Fruit fly (Drosophila melanogaster): ENCODE measurements around the gene Gyc89Db.

The Gyc89Db gene

DNA sequence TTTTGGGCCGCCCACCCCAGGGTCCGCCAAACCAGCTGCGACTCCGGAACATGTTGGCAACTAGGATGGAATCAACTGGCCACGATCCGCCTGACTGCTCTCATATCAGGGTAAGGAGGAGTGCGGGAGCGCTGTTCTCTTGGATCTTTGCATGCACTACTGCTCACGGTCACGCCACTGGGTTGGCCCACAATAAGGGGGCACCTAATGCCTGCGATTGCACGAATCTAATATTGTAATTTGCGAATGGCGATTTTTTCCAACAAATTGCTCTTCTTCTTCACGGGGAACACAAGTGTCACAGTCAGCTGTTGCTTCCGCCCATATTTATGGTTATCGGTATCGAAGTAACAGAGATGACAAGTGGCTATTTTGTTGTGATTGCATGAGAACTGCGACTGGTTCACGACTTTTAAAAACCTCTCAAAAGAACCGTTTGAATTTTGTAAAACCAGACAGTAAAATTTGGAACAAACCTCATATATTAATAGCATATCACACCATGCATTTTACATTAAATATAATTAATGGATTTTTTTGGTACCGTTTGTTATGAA, 35.5 kb upstream of the Gyc89Db start, which contains the start of gene ema (continued):
- TF ChIP-seq crc (GFP tag; optimal IDR thresholded peaks at IDR 0.05) (no peak), CG9609 (GFP tag; optimal IDR thresholded peaks at IDR 0.05) (no peak), CG2129 (GFP tag; IDR thresholded peaks at IDR 0.05; ENCODE audit: partially characterized antibody) (0 out of 2 replicates have a peak, but pooled peaks have one; percentile 10), CG7786 (GFP tag; optimal IDR thresholded peaks at IDR 0.05) (peak; percentile 6), grn (GFP tag; optimal IDR thresholded peaks at IDR 0.05) (no peak), lbe (GFP tag; optimal IDR thresholded peaks at IDR 0.05) (peak; percentile 0), CG4360 (GFP tag; IDR thresholded peaks at IDR 0.05) (0 out of 2 replicates have a peak, but pooled peaks have one; percentile 30), trem (tag; optimal IDR thresholded peaks at IDR 0.05) (peak; percentile 54), CG15514 (GFP tag; optimal IDR thresholded peaks at IDR 0.05) (peak; percentile 98), CG17385 (GFP tag; optimal IDR thresholded peaks at IDR 0.05) (peak; percentile 97), BtbVII (GFP tag; optimal IDR thresholded peaks at IDR 0.05) (no peak), Fer1 (GFP tag; optimal IDR thresholded peaks at IDR 0.05) (peak; percentile 47), CG6791 (GFP tag; IDR thresholded peaks at IDR 0.05; ENCODE audit: partially characterized antibody) (0 out of 3 replicates have a peak, but pooled peaks have one; percentile 7), CG1603 (tag; optimal IDR thresholded peaks at IDR 0.05) (peak; percentile 63), CG13424 (tag; optimal IDR thresholded peaks at IDR 0.05) (peak; percentile 34), CG13624 (GFP tag; optimal IDR thresholded peaks at IDR 0.05) (peak; percentile 17), slbo (GFP tag; IDR thresholded peaks at IDR 0.05) (peak; percentile 56), dm (GFP tag; optimal IDR thresholded peaks at IDR 0.05) (peak; percentile 13), Med (GFP tag) (peak; percentile 91), nerfin-1 (tag; optimal IDR thresholded peaks at IDR 0.05) (peak; percentile 4), CG31441 (GFP tag; IDR thresholded peaks at IDR 0.05) (peak; percentile 85), Nf-YC (tag; optimal IDR thresholded peaks at IDR 0.05) (peak; percentile 39), Xbp1 (GFP tag; optimal IDR thresholded peaks at IDR 0.05) (peak; percentile 36), Mes4 (GFP tag; optimal IDR thresholded peaks at IDR 0.05) (peak; percentile 33), Dp (GFP tag; optimal IDR thresholded peaks at IDR 0.05) (peak; percentile 36), CG34224 (GFP tag; IDR thresholded peaks at IDR 0.05; ENCODE audit: partially characterized antibody) (peak; percentile 53; the same call in 1 of the 3 replicates), stc (GFP tag; IDR thresholded peaks at IDR 0.05) (no peak), phol (tag; optimal IDR thresholded peaks at IDR 0.05) (peak; percentile 46), CG32532 (GFP tag; IDR thresholded peaks at IDR 0.05) (peak; percentile 54; the same call in 1 of the 2 replicates), prd (optimal IDR thresholded peaks at IDR 0.05) (no peak), prd (GFP tag; IDR thresholded peaks at IDR 0.05) (peak; percentile 18; the same call in 1 of the 3 replicates), MESR4 (GFP tag; optimal IDR thresholded peaks at IDR 0.05) (peak; percentile 90), CG12942 (GFP tag; optimal IDR thresholded peaks at IDR 0.05) (peak; percentile 3), CG11560 (tag; IDR thresholded peaks at IDR 0.05) (no peak), Pdp1 (GFP tag; optimal IDR thresholded peaks at IDR 0.05) (peak in 1 of 2 experiments; percentile 50), lilli (GFP tag; optimal IDR thresholded peaks at IDR 0.05) (peak; percentile 61), Myb (GFP tag; optimal IDR thresholded peaks at IDR 0.05) (peak; percentile 64), NC2β (GFP tag; optimal IDR thresholded peaks at IDR 0.05) (peak; percentile 16), CG3407 (GFP tag; optimal IDR thresholded peaks at IDR 0.05) (no peak), Atf6 (GFP tag; IDR thresholded peaks at IDR 0.05) (no peak), fu2 (GFP tag; optimal IDR thresholded peaks at IDR 0.05) (no peak), CG34422 (GFP tag; IDR thresholded peaks at IDR 0.05) (peak; percentile 70; the same call in 1 of the 3 replicates), tin (GFP tag; optimal IDR thresholded peaks at IDR 0.05) (peak; percentile 8), Stat92E (GFP tag; optimal IDR thresholded peaks at IDR 0.05) (peak in 1 of 3 experiments; percentile 10), her (GFP tag; optimal IDR thresholded peaks at IDR 0.05) (no peak), CG3995 (GFP tag; optimal IDR thresholded peaks at IDR 0.05) (peak; percentile 99), Xrp1 (GFP tag; IDR thresholded peaks at IDR 0.05) (peak; percentile 28; the same call in 1 of the 2 replicates), CG17361 (GFP tag; IDR thresholded peaks at IDR 0.05) (peak; percentile 17; the same call in 1 of the 3 replicates), CG30020 (tag; optimal IDR thresholded peaks at IDR 0.05) (peak; percentile 15), da (GFP tag; optimal IDR thresholded peaks at IDR 0.05) (no peak)

Data from whole organism, embryonic.